Fruit fly (Drosophila melanogaster) whole organism, embryonic: ENCODE measurements around the gene Dpm3.

Experiments
- CG1792 ChIP-seq: fragments of 200-800 bp; sonication (Bioruptor generic); optimal IDR thresholded peaks from 2 replicates; lab custom pipeline; 2016; ENCODE audit warnings: missing biosample characterization, missing genetic modification characterization
- Ravus ChIP-seq: fragments of 200-800 bp; sonication (Bioruptor generic); IDR thresholded peaks from 2 replicates; pipeline ENCODE4 v1.3.6; 2022; ENCODE audit warnings: missing biosample characterization, missing genetic modification characterization
- bigmax ChIP-seq: fragments of 200-800 bp; sonication (Bioruptor generic); optimal IDR thresholded peaks from 2 replicates; lab custom pipeline; 2018; ENCODE audit warnings: missing biosample characterization, mild to moderate bottlenecking, missing genetic modification characterization

DNA sequence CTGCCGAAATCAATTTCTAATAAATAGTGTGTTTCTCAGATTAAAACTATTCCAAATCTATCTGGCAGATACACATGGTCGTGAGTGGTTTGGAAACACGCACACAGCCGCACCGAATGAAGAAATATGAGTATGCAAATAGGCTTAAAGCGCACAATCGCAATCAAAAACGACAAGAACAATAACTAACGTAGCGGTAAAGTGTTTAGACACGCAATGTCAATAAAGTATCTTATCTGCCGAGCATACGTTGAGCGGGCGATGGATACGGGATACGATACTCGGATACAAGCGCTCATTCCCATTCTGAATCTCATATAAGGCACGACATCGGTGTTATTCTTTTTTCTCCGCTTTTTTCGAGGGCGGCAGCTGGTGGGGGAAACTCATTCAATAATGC is 43.2 kb upstream of the Dpm3 start:
- TF ChIP-seq bigmax (GFP tag; lab: Kevin White, UChicago), result no peak
- TF ChIP-seq CG1792, result no peak
- no peak for TF ChIP-seq Ravus
